Worm (Caenorhabditis elegans): ENCODE measurements around the gene F17C8.3.

The F17C8.3 gene

DNA sequence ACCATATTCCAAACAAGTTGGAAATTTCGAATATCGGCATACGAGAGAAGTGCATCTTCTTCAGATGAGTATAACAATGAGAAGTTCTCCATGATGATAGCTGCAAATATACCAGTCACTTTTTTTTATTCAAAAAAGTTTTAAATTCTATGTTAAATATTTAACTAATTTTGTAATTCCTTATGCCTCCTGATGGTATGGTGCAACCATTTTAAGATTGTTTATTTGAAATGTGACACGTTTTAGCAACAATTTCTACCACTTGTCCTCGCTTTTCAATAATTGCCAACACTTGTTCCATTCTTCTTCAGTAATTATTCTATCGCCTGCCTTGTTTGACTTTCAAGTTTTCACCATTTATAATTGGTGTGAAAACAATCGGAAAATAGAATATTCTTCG lies 14.2 kb downstream of the F17C8.3 start, which contains the start of gene F17C8.6:
TSS of gene F17C8.6 (minus strand) at position 101 of the 400 bp plus-strand sequence.
- TF ChIP-seq B0310.2 (tag; optimal IDR thresholded peaks at IDR 0.05) (no peak), ama-1 (optimal IDR thresholded peaks at IDR 0.05) (no peak), flt-1 (GFP tag; IDR thresholded peaks at IDR 0.05) (no peak), sea-1 (GFP tag; conservative IDR thresholded peaks at IDR 0.05) (no peak), aly-1 (tag; optimal IDR thresholded peaks at IDR 0.05) (no peak), hmg-4 (GFP tag; optimal IDR thresholded peaks at IDR 0.05) (no peak), ceh-13 (GFP tag; optimal IDR thresholded peaks at IDR 0.05) (no peak), tbx-37 (GFP tag; conservative IDR thresholded peaks at IDR 0.05) (no peak), hmbx-1 (tag; optimal IDR thresholded peaks at IDR 0.05) (no peak), ceh-36 (tag; optimal IDR thresholded peaks at IDR 0.05) (no peak), ets-7 (tag; optimal IDR thresholded peaks at IDR 0.05) (no peak), tbx-11 (GFP tag; IDR thresholded peaks at IDR 0.05) (no peak), F13C5.2 (tag; optimal IDR thresholded peaks at IDR 0.05) (no peak), pes-1 (GFP tag; IDR thresholded peaks at IDR 0.05) (no peak), tra-4 (tag; optimal IDR thresholded peaks at IDR 0.05) (no peak), scrt-1 (GFP tag; IDR thresholded peaks at IDR 0.05) (no peak)

DNA sequence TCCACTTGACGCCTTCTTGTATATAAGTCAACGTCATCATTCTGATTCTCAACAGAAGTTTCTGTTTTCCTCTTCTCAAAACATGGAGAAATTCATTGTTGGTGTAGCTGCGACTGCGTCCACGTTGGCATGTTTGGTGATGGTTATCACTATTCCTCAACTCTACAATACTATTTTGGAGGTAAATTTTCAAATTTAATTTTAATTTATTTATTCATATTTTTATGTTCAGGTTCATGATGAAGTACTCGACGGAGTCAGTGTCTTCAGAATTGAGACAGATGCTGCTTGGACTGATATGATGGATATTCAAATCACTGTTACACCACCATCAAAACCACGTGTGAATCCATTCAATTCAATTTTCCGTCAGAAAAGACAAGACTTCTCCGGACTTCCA lies 16.4 kb downstream of the F17C8.3 start, which contains the start of gene col-89:
TSS of gene col-89 (plus strand) at position 19 of the 400 bp plus-strand sequence.
- no peak for TF ChIP-seq aly-1 (tag; optimal IDR thresholded peaks at IDR 0.05)
- TF ChIP-seq tbx-11 (GFP tag; IDR thresholded peaks at IDR 0.05) = no peak
- TF ChIP-seq hmg-4 (GFP tag; optimal IDR thresholded peaks at IDR 0.05) = no peak
- no peak for TF ChIP-seq ceh-36 (tag; optimal IDR thresholded peaks at IDR 0.05)
- no peak for TF ChIP-seq B0310.2 (tag; optimal IDR thresholded peaks at IDR 0.05)
- no peak for TF ChIP-seq sea-1 (GFP tag; conservative IDR thresholded peaks at IDR 0.05)
- no peak for TF ChIP-seq scrt-1 (GFP tag; IDR thresholded peaks at IDR 0.05)
- no peak for TF ChIP-seq hmbx-1 (tag; optimal IDR thresholded peaks at IDR 0.05)
- no peak for TF ChIP-seq F13C5.2 (tag; optimal IDR thresholded peaks at IDR 0.05)
- TF ChIP-seq ama-1 (optimal IDR thresholded peaks at IDR 0.05) = no peak
- TF ChIP-seq flt-1 (GFP tag; IDR thresholded peaks at IDR 0.05) = no peak
- no peak for TF ChIP-seq hnd-1 (tag; optimal IDR thresholded peaks at IDR 0.05)
- TF ChIP-seq tra-4 (tag; optimal IDR thresholded peaks at IDR 0.05) = no peak
- no peak for TF ChIP-seq ets-7 (tag; optimal IDR thresholded peaks at IDR 0.05)
- TF ChIP-seq tbx-37 (GFP tag; conservative IDR thresholded peaks at IDR 0.05) = no peak
- TF ChIP-seq ceh-13 (GFP tag; optimal IDR thresholded peaks at IDR 0.05) = no peak
- no peak for TF ChIP-seq pes-1 (GFP tag; IDR thresholded peaks at IDR 0.05)

DNA sequence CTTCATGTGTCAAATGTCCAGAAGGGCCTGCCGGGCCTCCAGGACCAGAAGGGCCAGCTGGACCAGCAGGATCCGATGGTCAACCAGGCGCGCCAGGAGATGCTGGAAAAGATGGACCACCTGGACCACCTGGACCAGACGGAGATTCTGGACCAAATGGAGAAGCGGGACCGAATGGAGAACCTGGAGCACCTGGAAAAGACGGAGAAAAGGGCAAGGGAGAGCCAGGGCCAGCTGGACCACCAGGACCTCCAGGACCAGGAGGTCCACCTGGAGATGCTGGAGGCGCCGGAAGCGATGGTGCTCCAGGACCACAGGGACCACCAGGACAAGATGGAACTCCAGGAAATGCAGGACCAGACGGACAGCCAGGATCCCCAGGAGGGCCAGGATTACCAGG lies 16.9 kb downstream of the F17C8.3 start:
- TF ChIP-seq sea-1 (GFP tag; conservative IDR thresholded peaks at IDR 0.05) (no peak), ceh-36 (tag; optimal IDR thresholded peaks at IDR 0.05) (no peak), hmg-4 (GFP tag; optimal IDR thresholded peaks at IDR 0.05) (no peak), scrt-1 (GFP tag; IDR thresholded peaks at IDR 0.05) (no peak), tbx-37 (GFP tag; conservative IDR thresholded peaks at IDR 0.05) (no peak), ets-7 (tag; optimal IDR thresholded peaks at IDR 0.05) (no peak), hmbx-1 (tag; optimal IDR thresholded peaks at IDR 0.05) (no peak), tbx-11 (GFP tag; IDR thresholded peaks at IDR 0.05) (no peak), B0310.2 (tag; optimal IDR thresholded peaks at IDR 0.05) (no peak), tra-4 (tag; optimal IDR thresholded peaks at IDR 0.05) (no peak), hnd-1 (tag; optimal IDR thresholded peaks at IDR 0.05) (no peak), flt-1 (GFP tag; IDR thresholded peaks at IDR 0.05) (no peak), ama-1 (optimal IDR thresholded peaks at IDR 0.05) (no peak), pes-1 (GFP tag; IDR thresholded peaks at IDR 0.05) (no peak), aly-1 (tag; optimal IDR thresholded peaks at IDR 0.05) (no peak), ceh-13 (GFP tag; optimal IDR thresholded peaks at IDR 0.05) (no peak), F13C5.2 (tag; optimal IDR thresholded peaks at IDR 0.05) (no peak)

DNA sequence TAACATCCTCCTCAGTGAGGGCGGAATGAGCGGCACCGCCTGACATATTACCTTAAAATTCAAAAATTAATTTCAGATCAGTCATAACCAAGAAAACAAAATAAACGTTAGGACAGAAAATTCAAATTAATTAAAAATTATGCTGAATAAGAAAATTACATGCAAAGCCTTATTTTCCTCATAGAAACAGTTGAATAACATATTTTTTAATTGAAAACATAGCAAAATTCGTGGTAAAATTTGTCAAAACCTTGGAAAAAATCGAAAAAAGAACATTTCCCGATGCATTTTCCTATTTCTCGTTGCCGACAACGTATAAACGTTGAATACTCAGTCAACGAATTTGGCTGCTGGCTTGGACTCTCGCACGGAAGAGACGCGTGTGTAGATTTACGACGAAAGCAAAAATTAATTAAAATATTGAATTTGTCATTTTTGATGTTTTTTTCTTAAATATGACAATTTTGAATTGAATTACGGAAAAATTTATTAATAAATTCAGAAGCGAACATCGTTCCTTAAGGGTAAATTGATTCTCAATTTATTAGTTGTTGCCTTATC lies 22.3 kb downstream of the F17C8.3 start, which contains the start of the genes rps-0 and rbg-3:
TSS of gene rps-0 (minus strand) at position 51 of the 561 bp plus-strand sequence.
TSS of gene rbg-3 (plus strand) at position 424 of the 561 bp plus-strand sequence.
- TF ChIP-seq F13C5.2 (tag; optimal IDR thresholded peaks at IDR 0.05) = peak; percentile 80
- no peak for TF ChIP-seq B0310.2 (tag; optimal IDR thresholded peaks at IDR 0.05)

DNA sequence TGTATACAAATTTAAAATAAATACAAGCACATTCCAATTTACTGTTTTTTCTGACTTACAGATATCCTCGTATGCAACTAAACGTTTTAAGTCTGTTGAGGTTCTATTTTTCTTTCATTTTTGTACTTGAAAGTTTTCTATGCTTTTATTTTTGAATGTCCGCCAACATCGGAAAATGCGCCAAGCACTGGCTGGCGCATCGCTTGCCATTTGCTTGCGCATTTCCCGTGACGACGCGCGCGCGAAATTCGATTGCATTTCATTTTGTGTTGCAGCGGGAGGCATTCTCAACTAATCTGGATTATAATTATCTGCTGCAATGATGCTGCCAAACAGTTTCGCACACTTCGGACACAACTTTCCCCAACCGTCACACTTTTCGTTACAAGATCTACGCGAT lies 25.2 kb downstream of the F17C8.3 start, which contains the start of gene fbxl-2:
TSS of gene fbxl-2 (plus strand) at position 278 of the 400 bp plus-strand sequence.
- TF ChIP-seq tbx-11 (GFP tag; IDR thresholded peaks at IDR 0.05) (peak; percentile 56; the same call in 1 of the 2 replicates), B0310.2 (tag; optimal IDR thresholded peaks at IDR 0.05) (peak; percentile 34), tbx-37 (GFP tag; conservative IDR thresholded peaks at IDR 0.05) (no peak), hmg-4 (GFP tag; optimal IDR thresholded peaks at IDR 0.05) (peak; percentile 71), sea-1 (GFP tag; conservative IDR thresholded peaks at IDR 0.05) (peak; percentile 44; the same call in 1 of the 2 replicates), hmbx-1 (tag; optimal IDR thresholded peaks at IDR 0.05) (no peak), ceh-36 (tag; optimal IDR thresholded peaks at IDR 0.05) (peak; percentile 56), ceh-13 (GFP tag; optimal IDR thresholded peaks at IDR 0.05) (no peak), ets-7 (tag; optimal IDR thresholded peaks at IDR 0.05) (peak; percentile 10), scrt-1 (GFP tag; IDR thresholded peaks at IDR 0.05) (0 out of 2 replicates have a peak, but pooled peaks have one; percentile 65), hnd-1 (tag; optimal IDR thresholded peaks at IDR 0.05) (peak; percentile 40), aly-1 (tag; optimal IDR thresholded peaks at IDR 0.05) (no peak), flt-1 (GFP tag; IDR thresholded peaks at IDR 0.05) (peak; percentile 80; the same call in 1 of the 2 replicates), tra-4 (tag; optimal IDR thresholded peaks at IDR 0.05) (no peak), ama-1 (optimal IDR thresholded peaks at IDR 0.05) (no peak), pes-1 (GFP tag; IDR thresholded peaks at IDR 0.05) (no peak), F13C5.2 (tag; optimal IDR thresholded peaks at IDR 0.05) (peak; percentile 94)

DNA sequence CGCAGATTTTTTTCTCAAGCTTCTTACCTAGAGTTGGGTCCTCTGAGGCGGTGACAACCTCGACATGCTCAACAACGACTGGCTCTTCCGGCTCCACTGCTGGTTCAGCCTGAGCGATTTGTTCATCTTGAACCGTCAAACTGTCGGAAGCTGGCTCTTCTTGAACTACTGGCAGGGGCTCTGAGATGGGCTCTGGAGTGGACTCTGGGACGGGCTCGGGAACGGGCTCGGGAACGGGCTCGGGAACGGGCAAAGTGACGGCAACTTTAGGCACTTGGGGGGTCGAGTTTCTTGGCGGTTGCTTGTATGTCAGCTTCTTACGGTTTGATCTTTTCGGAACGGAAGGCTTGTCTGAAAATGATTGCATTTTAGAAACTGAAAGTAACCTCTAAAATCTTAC lies 31.1 kb downstream of the F17C8.3 start:
- TF ChIP-seq F13C5.2 (tag; optimal IDR thresholded peaks at IDR 0.05) (no peak), ama-1 (optimal IDR thresholded peaks at IDR 0.05) (no peak), tra-4 (tag; optimal IDR thresholded peaks at IDR 0.05) (no peak), tbx-11 (GFP tag; IDR thresholded peaks at IDR 0.05) (no peak), sea-1 (GFP tag; conservative IDR thresholded peaks at IDR 0.05) (no peak), ceh-13 (GFP tag; optimal IDR thresholded peaks at IDR 0.05) (no peak), hmbx-1 (tag; optimal IDR thresholded peaks at IDR 0.05) (no peak), scrt-1 (GFP tag; IDR thresholded peaks at IDR 0.05) (no peak), B0310.2 (tag; optimal IDR thresholded peaks at IDR 0.05) (no peak), hnd-1 (tag; optimal IDR thresholded peaks at IDR 0.05) (no peak), tbx-37 (GFP tag; conservative IDR thresholded peaks at IDR 0.05) (no peak), pes-1 (GFP tag; IDR thresholded peaks at IDR 0.05) (no peak), ceh-36 (tag; optimal IDR thresholded peaks at IDR 0.05) (no peak)

All from whole organism, early embryonic.